Worm (Caenorhabditis elegans) whole organism, late embryonic: Measurements from ENCODE around the gene thk-1.

Experiments used
- C38D4.7 ChIP-seq: fragments of 200-800 bp; sonication (Bioruptor generic); optimal IDR thresholded peaks from 2 replicates; lab custom pipeline; 2018; ENCODE audit warnings: mild to moderate bottlenecking, missing genetic modification characterization, moderate library complexity, missing compliant biosample characterization
- K09A11.1 ChIP-seq: sonication (generic microtip); optimal IDR thresholded peaks from 2 replicates; lab custom pipeline; 2017; ENCODE audit warnings: antibody characterized with exemption, mild to moderate bottlenecking, missing genetic modification characterization, missing compliant biosample characterization; ENCODE audit not compliant: insufficient read depth
- T23F11.4 ChIP-seq: fragments of 200-800 bp; sonication (Bioruptor generic); optimal IDR thresholded peaks from 2 replicates; lab custom pipeline; 2018; ENCODE audit warnings: mild to moderate bottlenecking, missing genetic modification characterization, missing compliant biosample characterization
- Y22D7AL.16 ChIP-seq: sonication (generic microtip); optimal IDR thresholded peaks from 2 replicates; lab custom pipeline; 2016; ENCODE audit warnings: missing genetic modification characterization, missing compliant biosample characterization
- ahr-1 ChIP-seq: sonication (generic microtip); optimal IDR thresholded peaks from 2 replicates; lab custom pipeline; 2016; ENCODE audit warnings: missing genetic modification characterization, missing compliant biosample characterization
- ceh-14 ChIP-seq: sonication (generic microtip); optimal IDR thresholded peaks from 2 replicates; lab custom pipeline; 2016; ENCODE audit warnings: missing genotype, missing genetic modification characterization, missing compliant biosample characterization
- ceh-18 ChIP-seq: sonication (generic microtip); optimal IDR thresholded peaks from 2 replicates; lab custom pipeline; 2016; ENCODE audit warnings: missing genetic modification characterization, missing compliant biosample characterization
- ceh-22 ChIP-seq: sonication (generic microtip); optimal IDR thresholded peaks from 2 replicates; lab custom pipeline; 2017; ENCODE audit warnings: missing biosample characterization, missing genetic modification characterization
- ceh-30 ChIP-seq: fragments of 150-350 bp; optimal IDR thresholded peaks from 2 replicates; lab custom pipeline; 2014; ENCODE audit warnings: missing biosample characterization, missing genetic modification characterization
- ceh-31 ChIP-seq: sonication (generic microtip); optimal IDR thresholded peaks from 2 replicates; lab custom pipeline; 2016; ENCODE audit warnings: missing genetic modification characterization, missing compliant biosample characterization
- ceh-34 ChIP-seq: sonication (generic microtip); optimal IDR thresholded peaks from 2 replicates; lab custom pipeline; 2016; ENCODE audit warnings: mild to moderate bottlenecking, missing genetic modification characterization, missing compliant biosample characterization
- ceh-48 ChIP-seq: sonication (generic microtip); optimal IDR thresholded peaks from 2 replicates; lab custom pipeline; 2016; ENCODE audit warnings: missing genetic modification characterization, inconsistent platforms, missing compliant biosample characterization
- ceh-6 ChIP-seq: fragments of 200-800 bp; sonication (Bioruptor generic); optimal IDR thresholded peaks from 2 replicates; lab custom pipeline; 2018; ENCODE audit warnings: mild to moderate bottlenecking, missing genetic modification characterization, missing compliant biosample characterization
- ceh-9 ChIP-seq: sonication (generic microtip); optimal IDR thresholded peaks from 2 replicates; lab custom pipeline; 2016; ENCODE audit warnings: mild to moderate bottlenecking, missing genetic modification characterization, inconsistent platforms, missing compliant biosample characterization
- dmd-4 ChIP-seq: sonication (generic microtip); optimal IDR thresholded peaks from 2 replicates; lab custom pipeline; 2016; ENCODE audit warnings: borderline replicate concordance, missing genetic modification characterization, missing compliant biosample characterization
- dve-1 ChIP-seq: sonication (generic microtip); optimal IDR thresholded peaks from 2 replicates; lab custom pipeline; 2017; ENCODE audit warnings: antibody characterized with exemption, mild to moderate bottlenecking, missing genetic modification characterization, missing compliant biosample characterization
- elt-4 ChIP-seq: sonication (generic microtip); optimal IDR thresholded peaks from 2 replicates; lab custom pipeline; 2016; ENCODE audit warnings: missing genetic modification characterization, missing compliant biosample characterization
- ets-4 ChIP-seq: sonication (generic microtip); optimal IDR thresholded peaks from 2 replicates; lab custom pipeline; 2016; ENCODE audit warnings: missing genetic modification characterization, missing compliant biosample characterization
- fax-1 ChIP-seq: sonication (generic microtip); optimal IDR thresholded peaks from 2 replicates; lab custom pipeline; 2016; ENCODE audit warnings: missing genotype, missing genetic modification characterization, missing compliant biosample characterization
- fkh-10 ChIP-seq: fragments of 150-350 bp; optimal IDR thresholded peaks from 2 replicates; lab custom pipeline; 2014; ENCODE audit warnings: missing biosample characterization, missing genetic modification reagents, missing genetic modification characterization
- gmeb-2 ChIP-seq: sonication (generic microtip); optimal IDR thresholded peaks from 2 replicates; lab custom pipeline; 2016; ENCODE audit warnings: missing genetic modification characterization, inconsistent platforms, missing compliant biosample characterization
- hlh-13 ChIP-seq: fragments of 200-800 bp; sonication (Bioruptor generic); optimal IDR thresholded peaks from 2 replicates; lab custom pipeline; 2018; ENCODE audit warnings: mild to moderate bottlenecking, missing genetic modification characterization, missing compliant biosample characterization
- hlh-15 ChIP-seq: sonication (generic microtip); optimal IDR thresholded peaks from 2 replicates; lab custom pipeline; 2016; ENCODE audit warnings: missing genetic modification characterization, missing compliant biosample characterization
- hlh-30 ChIP-seq: sonication (generic microtip); optimal IDR thresholded peaks from 2 replicates; lab custom pipeline; 2017; ENCODE audit warnings: antibody characterized with exemption, missing genetic modification characterization, missing compliant biosample characterization; ENCODE audit not compliant: insufficient read depth
- hlh-8 ChIP-seq: sonication (generic microtip); optimal IDR thresholded peaks from 2 replicates; lab custom pipeline; 2016; ENCODE audit warnings: missing genotype, missing genetic modification characterization, missing compliant biosample characterization
- lim-6 ChIP-seq: sonication (generic microtip); optimal IDR thresholded peaks from 2 replicates; lab custom pipeline; 2016; ENCODE audit warnings: missing genetic modification characterization, missing compliant biosample characterization
- lin-11 ChIP-seq: fragments of 200-800 bp; sonication (Bioruptor generic); optimal IDR thresholded peaks from 2 replicates; lab custom pipeline; 2018; ENCODE audit warnings: mild to moderate bottlenecking, missing genetic modification characterization, missing compliant biosample characterization
- madf-2 ChIP-seq: sonication (generic microtip); optimal IDR thresholded peaks from 2 replicates; lab custom pipeline; 2017; ENCODE audit warnings: missing genetic modification characterization, missing compliant biosample characterization
- mec-3 ChIP-seq: sonication (generic microtip); optimal IDR thresholded peaks from 2 replicates; lab custom pipeline; 2016; ENCODE audit warnings: borderline replicate concordance, missing genetic modification characterization, missing compliant biosample characterization
- nhr-11 ChIP-seq: fragments of 150-350 bp; optimal IDR thresholded peaks from 2 replicates; lab custom pipeline; 2014; ENCODE audit warnings: missing biosample characterization, missing genetic modification characterization
- nhr-232 ChIP-seq: sonication (generic microtip); optimal IDR thresholded peaks from 2 replicates; lab custom pipeline; 2016; ENCODE audit warnings: missing genetic modification characterization, missing compliant biosample characterization
- npax-4 ChIP-seq: sonication (generic microtip); optimal IDR thresholded peaks from 2 replicates; lab custom pipeline; 2016; ENCODE audit warnings: missing genetic modification characterization, missing compliant biosample characterization
- pag-3 ChIP-seq: sonication (generic microtip); optimal IDR thresholded peaks from 2 replicates; lab custom pipeline; 2016; ENCODE audit warnings: missing compliant biosample characterization, missing genetic modification characterization, borderline replicate concordance
- pat-9 ChIP-seq: fragments of 200-800 bp; sonication (Bioruptor generic); optimal IDR thresholded peaks from 2 replicates; lab custom pipeline; 2018; ENCODE audit warnings: mild to moderate bottlenecking, missing genetic modification characterization, moderate library complexity, missing compliant biosample characterization
- pha-2 ChIP-seq: sonication (generic microtip); optimal IDR thresholded peaks from 2 replicates; lab custom pipeline; 2017; ENCODE audit warnings: mild to moderate bottlenecking, missing genetic modification characterization, missing compliant biosample characterization
- pqm-1 ChIP-seq: sonication (generic microtip); optimal IDR thresholded peaks from 2 replicates; lab custom pipeline; 2016; ENCODE audit warnings: missing genetic modification characterization, missing compliant biosample characterization
- ref-2 ChIP-seq: sonication (generic microtip); optimal IDR thresholded peaks from 2 replicates; lab custom pipeline; 2016; ENCODE audit warnings: missing genetic modification characterization, missing compliant biosample characterization
- rnt-1 ChIP-seq: sonication (generic microtip); optimal IDR thresholded peaks from 2 replicates; lab custom pipeline; 2016; ENCODE audit warnings: missing genetic modification characterization, missing compliant biosample characterization
- sox-2 ChIP-seq: fragments of 200-800 bp; sonication (Bioruptor generic); IDR thresholded peaks from 2 replicates; pipeline ENCODE4 v1.3.6; 2022; ENCODE audit warnings: missing genetic modification reagents, missing genetic modification characterization, missing compliant biosample characterization
- tbx-7 ChIP-seq: sonication (generic microtip); optimal IDR thresholded peaks from 2 replicates; lab custom pipeline; 2016; ENCODE audit warnings: missing genotype, missing genetic modification characterization, missing compliant biosample characterization
- ttx-3 ChIP-seq: sonication (generic microtip); optimal IDR thresholded peaks from 2 replicates; lab custom pipeline; 2016; ENCODE audit warnings: missing genetic modification reagents, missing genetic modification characterization, missing compliant biosample characterization
- unc-3 ChIP-seq, 2 experiments: fragments of 200-800 bp in 1 of 2; sonication (Bioruptor generic) in 1 of 2; sonication (generic microtip) in 1 of 2; conservative IDR thresholded peaks in 1 of 2; optimal IDR thresholded peaks in 1 of 2; 2 replicates each; pipeline versions ENCODE4 v1.3.6 to Lab custom; 2016 to 2022; ENCODE audit warnings: missing compliant biosample characterization in 2 of 2, missing genetic modification characterization in 2 of 2, missing genetic modification reagents in 1 of 2
- zip-5 ChIP-seq: sonication (generic microtip); optimal IDR thresholded peaks from 2 replicates; lab custom pipeline; 2016; ENCODE audit warnings: missing genetic modification characterization, missing compliant biosample characterization

The thk-1 gene

ce11 chrIV:10276960-10277359 lies 4.4 kb downstream of the thk-1 start, which contains the start of gene Y43C5A.7:
TSS of gene Y43C5A.7 (plus strand) at chrIV:10277260.
- no peak for TF ChIP-seq pag-3
- no peak for TF ChIP-seq hlh-15 (tag; lab: Kevin White, UChicago)
- no peak for TF ChIP-seq K09A11.1 (tag; lab: Kevin White, UChicago)
- TF ChIP-seq dve-1 (tag; lab: Kevin White, UChicago) = no peak
- no peak for TF ChIP-seq ets-4
- no peak for TF ChIP-seq ceh-31 (tag; lab: Kevin White, UChicago)
- TF ChIP-seq hlh-8 (tag; lab: Kevin White, UChicago) = no peak
- no peak for TF ChIP-seq ceh-48 (tag; lab: Kevin White, UChicago)

ce11 chrIV:10275050-10275449 lies 6.3 kb downstream of the thk-1 start:
- no peak for TF ChIP-seq elt-4
- TF ChIP-seq rnt-1 = no peak
- TF ChIP-seq hlh-15 (tag; lab: Kevin White, UChicago) = no peak
- no peak for TF ChIP-seq ahr-1 (tag; lab: Kevin White, UChicago)
- no peak for TF ChIP-seq hlh-30
- no peak for TF ChIP-seq Y22D7AL.16 (tag; lab: Kevin White, UChicago)

- TF ChIP-seq ceh-34 (tag; lab: Kevin White, UChicago) = no peak
- no peak for TF ChIP-seq sox-2
- no peak for TF ChIP-seq C38D4.7 (GFP tag; lab: Kevin White, UChicago)
- TF ChIP-seq nhr-232 (tag; lab: Kevin White, UChicago) = no peak
- TF ChIP-seq pha-2 (tag; lab: Kevin White, UChicago) = no peak
- no peak for TF ChIP-seq ceh-18
- no peak for TF ChIP-seq ceh-30 (tag; lab: Kevin White, UChicago)
- no peak for TF ChIP-seq fkh-10 (GFP tag; lab: Kevin White, UChicago)
- no peak for TF ChIP-seq ceh-9 (tag; lab: Kevin White, UChicago)
- no peak for TF ChIP-seq gmeb-2 (tag; lab: Kevin White, UChicago)
- TF ChIP-seq hlh-15 (tag; lab: Kevin White, UChicago) = no peak
- no peak for TF ChIP-seq unc-3 (GFP tag; conservative IDR thresholded peaks at IDR 0.05; lab: Robert Waterston, UW)
- TF ChIP-seq unc-3 (tag; optimal IDR thresholded peaks at IDR 0.05; lab: Kevin White, UChicago) = no peak
- TF ChIP-seq madf-2 (tag; lab: Kevin White, UChicago) = no peak
- TF ChIP-seq nhr-11 = no peak
- no peak for TF ChIP-seq ttx-3 (tag; lab: Kevin White, UChicago)
- no peak for TF ChIP-seq hlh-8 (tag; lab: Kevin White, UChicago)
- no peak for TF ChIP-seq ceh-14 (tag; lab: Kevin White, UChicago)
- TF ChIP-seq tbx-7 (tag; lab: Kevin White, UChicago) = no peak
Measured at ce11 chrIV:10273781-10274313, 7.5 kb downstream of the thk-1 start, which contains the start of gene Y43C5A.3. TSS of gene Y43C5A.3 (plus strand) at chrIV:10274036.

- TF ChIP-seq ets-4 (no peak), hlh-13 (no peak), rnt-1 (no peak), ceh-31 (tag; lab: Kevin White, UChicago) (no peak), npax-4 (tag; lab: Kevin White, UChicago) (no peak), ceh-6 (GFP tag; lab: Kevin White, UChicago) (no peak)
Measured at ce11 chrIV:10273360-10273759, 8.0 kb downstream of the thk-1 start.

ce11 chrIV:10269137-10269933 lies 12.0 kb downstream of the thk-1 start, which contains the start of the genes nspd-7 and Y43C5A.2:
TSS of gene nspd-7 (minus strand) at chrIV:10269187.
TSS of gene Y43C5A.2 (plus strand) at chrIV:10269883.
- no peak for TF ChIP-seq zip-5
- TF ChIP-seq ref-2 (tag; lab: Kevin White, UChicago) = no peak
- TF ChIP-seq dve-1 (tag; lab: Kevin White, UChicago) = no peak
- no peak for TF ChIP-seq nhr-11
- no peak for TF ChIP-seq dmd-4
- TF ChIP-seq lim-6 (tag; lab: Kevin White, UChicago) = no peak
- no peak for TF ChIP-seq pat-9 (tag; lab: Kevin White, UChicago)
- TF ChIP-seq Y22D7AL.16 (tag; lab: Kevin White, UChicago) = no peak
- TF ChIP-seq mec-3 (tag; lab: Kevin White, UChicago) = no peak
- TF ChIP-seq pqm-1 (tag; lab: Kevin White, UChicago) = no peak
- TF ChIP-seq ceh-22 (tag; lab: Kevin White, UChicago) = no peak
- no peak for TF ChIP-seq lin-11 (tag; lab: Kevin White, UChicago)
- no peak for TF ChIP-seq fax-1
- TF ChIP-seq T23F11.4 (GFP tag; lab: Kevin White, UChicago) = no peak
- no peak for TF ChIP-seq ahr-1 (tag; lab: Kevin White, UChicago)
- no peak for TF ChIP-seq hlh-30
